Worm (Caenorhabditis elegans) whole organism, L4/young adult: Measurements from ENCODE around the gene F28F9.3.

ENCODE experiments used
- W03F9.2 ChIP-seq: fragments of 150-350 bp; optimal IDR thresholded peaks from 2 replicates; lab custom pipeline; 2014; ENCODE audit warnings: missing biosample characterization, missing genetic modification characterization
- dao-5 ChIP-seq: sonication (generic microtip); optimal IDR thresholded peaks from 2 replicates; lab custom pipeline; 2016; ENCODE audit warnings: missing genotype, missing genetic modification characterization, moderate library complexity, missing compliant biosample characterization
- him-1 ChIP-seq: sonication (generic microtip); optimal IDR thresholded peaks from 2 replicates; lab custom pipeline; 2016; ENCODE audit warnings: missing genotype, missing genetic modification reagents, missing genetic modification characterization, missing compliant biosample characterization

ce11 chrIV:3873195-3873594 lies 46.5 kb downstream of the F28F9.3 start:
- TF ChIP-seq him-1 (tag; lab: Kevin White, UChicago) (no peak), dao-5 (tag; lab: Kevin White, UChicago) (no peak), W03F9.2 (no peak)
